Worm (Caenorhabditis elegans) whole organism, midembryonic: ENCODE results near the gene irld-63.
A peak's percentile ranks its signal among the peaks of the same experiment; 100 is the strongest.

Source experiments
- T22C8.4 ChIP-seq: fragments of 200-800 bp; sonication (Bioruptor generic); IDR thresholded peaks from 2 replicates; pipeline ENCODE4 v1.3.6; 2022; ENCODE audit warnings: missing genetic modification characterization, missing compliant biosample characterization
- cog-1 ChIP-seq: sonication (generic microtip); optimal IDR thresholded peaks from 2 replicates; lab custom pipeline; 2016; ENCODE audit warnings: missing genetic modification characterization, missing compliant biosample characterization
- flt-1 ChIP-seq: fragments of 200-800 bp; sonication (Bioruptor generic); IDR thresholded peaks from 2 replicates; pipeline ENCODE4 v1.3.6; 2022; ENCODE audit warnings: missing genetic modification characterization, missing compliant biosample characterization
- klf-2 ChIP-seq: fragments of 200-800 bp; sonication (Bioruptor generic); conservative IDR thresholded peaks from 2 replicates; pipeline ENCODE4 v1.3.6; 2022; ENCODE audit warnings: missing genetic modification reagents, missing genetic modification characterization, missing compliant biosample characterization
- med-1 ChIP-seq: sonication (generic microtip); optimal IDR thresholded peaks from 2 replicates; lab custom pipeline; 2017; ENCODE audit warnings: missing genetic modification characterization, mild to moderate bottlenecking, missing compliant biosample characterization, antibody characterized with exemption, missing genetic modification reagents; ENCODE audit not compliant: insufficient read depth
- ref-1 ChIP-seq: fragments of 200-800 bp; sonication (Bioruptor generic); conservative IDR thresholded peaks from 2 replicates; pipeline ENCODE4 v1.3.6; 2022; ENCODE audit warnings: missing genetic modification reagents, missing genetic modification characterization, missing compliant biosample characterization
- tab-1 ChIP-seq: fragments of 200-800 bp; sonication (Bioruptor generic); IDR thresholded peaks from 2 replicates; pipeline ENCODE4 v1.3.6; 2022; ENCODE audit warnings: missing genetic modification characterization, missing compliant biosample characterization
- ztf-23 ChIP-seq: fragments of 200-800 bp; sonication (Bioruptor generic); IDR thresholded peaks from 2 replicates; pipeline ENCODE4 v1.3.6; 2022; ENCODE audit warnings: missing genetic modification reagents, missing genetic modification characterization, missing compliant biosample characterization
- ztf-29 ChIP-seq: fragments of 200-800 bp; sonication (Bioruptor generic); IDR thresholded peaks from 2 replicates; pipeline ENCODE4 v1.3.6; 2022; ENCODE audit warnings: missing genetic modification reagents, missing genetic modification characterization, missing compliant biosample characterization

irld-63 gene

DNA sequence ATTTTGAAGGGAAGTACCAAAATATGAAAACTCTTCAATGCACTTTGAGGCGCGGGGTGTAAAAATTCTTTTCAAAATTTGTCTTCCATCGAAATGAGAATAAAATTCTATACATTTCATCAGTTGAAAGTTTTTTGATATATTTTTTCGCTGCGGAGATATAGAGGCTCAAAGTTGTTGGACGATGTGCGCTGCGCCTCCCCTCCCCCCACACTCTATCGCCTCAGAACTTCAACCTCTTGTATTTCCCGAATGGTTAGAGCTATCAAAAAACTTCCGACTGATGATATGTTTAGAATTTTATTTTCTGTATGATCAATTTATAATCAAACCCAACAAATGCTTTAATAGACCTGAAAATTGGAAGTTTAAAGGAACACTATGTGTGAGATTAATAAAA, 18.1 kb downstream of the irld-63 start:
- TF ChIP-seq tab-1 (GFP tag; lab: Robert Waterston, UW) (no peak), T22C8.4 (GFP tag; lab: Robert Waterston, UW) (no peak), ref-1 (no peak), ztf-23 (GFP tag; lab: Robert Waterston, UW) (no peak), cog-1 (tag; lab: Kevin White, UChicago) (no peak), klf-2 (GFP tag; lab: Robert Waterston, UW) (no peak), med-1 (GFP tag; lab: Kevin White, UChicago) (no peak), flt-1 (GFP tag; lab: Robert Waterston, UW) (no peak), ztf-29 (no peak)

- no peak for TF ChIP-seq klf-2 (GFP tag; lab: Robert Waterston, UW)
- TF ChIP-seq flt-1 (GFP tag; lab: Robert Waterston, UW), result no peak
- no peak for TF ChIP-seq ref-1
These were observed 22.1 kb downstream of the irld-63 start, which contains the start of gene irld-51 for ce11 chrII:2952629-2953028. Gene irld-51, minus strand, starts transcription at chrII:2952729.

DNA sequence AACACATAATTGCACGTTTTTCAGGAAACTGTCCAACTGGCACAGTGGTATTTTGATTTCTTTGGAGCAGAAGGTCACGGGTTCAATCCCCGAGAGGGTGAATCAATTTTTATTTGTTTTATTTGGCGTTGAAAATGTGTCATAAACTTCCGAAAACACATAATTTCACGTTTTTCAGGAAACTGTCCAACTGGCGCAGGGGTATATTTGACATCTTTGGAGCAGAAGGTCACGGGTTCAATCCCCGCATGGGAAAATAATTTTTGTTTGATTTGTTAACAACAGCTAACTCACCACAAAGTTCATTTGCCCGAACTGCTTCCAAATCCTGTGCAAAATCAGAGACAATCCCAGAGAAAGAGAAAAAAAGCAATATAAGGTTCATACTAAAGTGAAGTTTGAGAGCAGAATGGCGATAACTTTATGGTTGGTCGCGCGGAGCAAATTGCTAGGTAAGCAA, 25.2 kb downstream of the irld-63 start, which contains the start of gene irld-48:
TSS of gene irld-48 (plus strand) at position 410 of the 460 bp plus-strand sequence.
- no peak for TF ChIP-seq flt-1 (GFP tag; lab: Robert Waterston, UW)
- TF ChIP-seq T22C8.4 (GFP tag; lab: Robert Waterston, UW), result no peak
- TF ChIP-seq klf-2 (GFP tag; lab: Robert Waterston, UW), result no peak
- TF ChIP-seq ref-1, result no peak
- TF ChIP-seq tab-1 (GFP tag; lab: Robert Waterston, UW), result no peak
- TF ChIP-seq med-1 (GFP tag; lab: Kevin White, UChicago), result no peak
- no peak for TF ChIP-seq cog-1 (tag; lab: Kevin White, UChicago)
- TF ChIP-seq ztf-23 (GFP tag; lab: Robert Waterston, UW), result no peak
- no peak for TF ChIP-seq ztf-29

DNA sequence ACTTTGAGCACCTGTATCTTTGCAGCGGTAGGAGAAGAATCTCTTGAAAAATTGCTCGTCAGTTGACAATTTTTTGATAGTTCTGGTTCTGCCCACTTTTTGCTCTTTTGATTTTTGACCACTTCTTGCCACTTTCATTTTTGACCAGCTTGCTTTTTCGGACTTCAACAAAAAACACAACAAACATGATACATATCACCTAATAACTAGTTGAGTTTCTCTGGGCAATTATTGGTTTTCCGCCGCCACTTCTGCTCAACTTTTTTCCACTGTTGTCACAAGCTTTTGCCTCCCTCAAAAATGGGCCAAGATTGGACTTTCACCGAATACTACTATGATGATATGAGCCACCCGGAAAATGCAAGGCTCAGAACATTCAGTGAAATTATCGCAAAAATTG, 27.8 kb downstream of the irld-63 start, which contains the start of gene srw-60:
TSS of gene srw-60 (plus strand) at position 301 of the 400 bp plus-strand sequence.
- TF ChIP-seq flt-1 (GFP tag; lab: Robert Waterston, UW) (no peak), cog-1 (tag; lab: Kevin White, UChicago) (no peak), med-1 (GFP tag; lab: Kevin White, UChicago) (no peak), ztf-29 (no peak), ref-1 (no peak), klf-2 (GFP tag; lab: Robert Waterston, UW) (no peak), tab-1 (GFP tag; lab: Robert Waterston, UW) (no peak), ztf-23 (GFP tag; lab: Robert Waterston, UW) (no peak), T22C8.4 (GFP tag; lab: Robert Waterston, UW) (no peak)

- no peak for TF ChIP-seq ztf-23 (GFP tag; lab: Robert Waterston, UW)
- TF ChIP-seq tab-1 (GFP tag; lab: Robert Waterston, UW), result no peak
- no peak for TF ChIP-seq flt-1 (GFP tag; lab: Robert Waterston, UW)
- no peak for TF ChIP-seq klf-2 (GFP tag; lab: Robert Waterston, UW)
- no peak for TF ChIP-seq ztf-29
- TF ChIP-seq cog-1 (tag; lab: Kevin White, UChicago), result no peak
- no peak for TF ChIP-seq T22C8.4 (GFP tag; lab: Robert Waterston, UW)
- no peak for TF ChIP-seq med-1 (GFP tag; lab: Kevin White, UChicago)
- TF ChIP-seq ref-1, result no peak
These were observed 32.1 kb downstream of the irld-63 start for ce11 chrII:2962531-2963164.

ce11 chrII:2963619-2964018, 33.1 kb downstream of the irld-63 start:
- TF ChIP-seq ref-1, result no peak
- no peak for TF ChIP-seq T22C8.4 (GFP tag; lab: Robert Waterston, UW)
- no peak for TF ChIP-seq cog-1 (tag; lab: Kevin White, UChicago)
- TF ChIP-seq flt-1 (GFP tag; lab: Robert Waterston, UW), result no peak
- no peak for TF ChIP-seq tab-1 (GFP tag; lab: Robert Waterston, UW)
- no peak for TF ChIP-seq klf-2 (GFP tag; lab: Robert Waterston, UW)
- TF ChIP-seq med-1 (GFP tag; lab: Kevin White, UChicago), result no peak
- TF ChIP-seq ztf-23 (GFP tag; lab: Robert Waterston, UW), result no peak
- TF ChIP-seq ztf-29, result no peak

ce11 chrII:2965215-2965998, 34.9 kb downstream of the irld-63 start:
- no peak for TF ChIP-seq T22C8.4 (GFP tag; lab: Robert Waterston, UW)
- TF ChIP-seq ztf-23 (GFP tag; lab: Robert Waterston, UW), result no peak

- TF ChIP-seq ztf-29, result no peak
- TF ChIP-seq ztf-23 (GFP tag; lab: Robert Waterston, UW), result peak; percentile 64
These were observed 35.8 kb downstream of the irld-63 start for ce11 chrII:2966350-2966749.

- TF ChIP-seq tab-1 (GFP tag; lab: Robert Waterston, UW) (no peak), ref-1 (no peak)
These were observed 36.5 kb downstream of the irld-63 start for ce11 chrII:2967064-2967463.

- TF ChIP-seq flt-1 (GFP tag; lab: Robert Waterston, UW) (peak; percentile 79), tab-1 (GFP tag; lab: Robert Waterston, UW) (no peak), cog-1 (tag; lab: Kevin White, UChicago) (peak; percentile 67), ref-1 (0 out of 2 replicates have a peak, but pooled peaks have one; percentile 11), ztf-23 (GFP tag; lab: Robert Waterston, UW) (peak; percentile 68; the same call in 1 of the 2 replicates), T22C8.4 (GFP tag; lab: Robert Waterston, UW) (no peak)
These were observed 43.4 kb downstream of the irld-63 start for ce11 chrII:2973940-2974402.
